Worm (Caenorhabditis elegans): ENCODE data around the gene set-30.
A peak's percentile ranks its signal among the peaks of the same experiment; 100 is the strongest.

set-30 gene

DNA sequence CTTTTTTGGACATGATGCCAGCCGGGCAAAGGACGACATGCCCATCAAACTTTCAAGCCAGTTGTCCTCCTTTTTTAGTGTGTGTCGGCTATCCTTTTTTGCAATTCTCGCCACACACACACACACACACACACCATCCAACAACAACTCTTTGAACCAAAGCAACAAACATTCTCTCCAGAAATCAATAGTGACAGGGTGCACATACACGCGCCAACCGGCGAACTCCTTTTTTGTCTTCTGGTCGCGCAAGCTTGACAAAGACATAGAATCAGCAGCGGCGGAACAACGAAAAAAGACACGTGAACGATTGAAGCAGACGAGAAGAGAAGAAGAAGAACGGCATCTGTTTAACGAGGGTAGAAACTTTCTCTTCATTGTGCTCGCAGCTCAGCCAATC is 18.0 kb upstream of the set-30 start:
- TF ChIP-seq scrt-1 (GFP tag; IDR thresholded peaks at IDR 0.05): no peak
- TF ChIP-seq tbx-11 (GFP tag; IDR thresholded peaks at IDR 0.05): no peak
- no peak for TF ChIP-seq pes-1 (GFP tag; IDR thresholded peaks at IDR 0.05)
- no peak for TF ChIP-seq hmg-4 (GFP tag; optimal IDR thresholded peaks at IDR 0.05)
- TF ChIP-seq flt-1 (GFP tag; IDR thresholded peaks at IDR 0.05): no peak
- no peak for TF ChIP-seq ama-1 (optimal IDR thresholded peaks at IDR 0.05)
- TF ChIP-seq sea-1 (GFP tag; conservative IDR thresholded peaks at IDR 0.05): no peak
- no peak for TF ChIP-seq tra-4 (tag; optimal IDR thresholded peaks at IDR 0.05)
- TF ChIP-seq F13C5.2 (tag; optimal IDR thresholded peaks at IDR 0.05): no peak
- TF ChIP-seq ets-7 (tag; optimal IDR thresholded peaks at IDR 0.05): no peak
- TF ChIP-seq aly-1 (tag; optimal IDR thresholded peaks at IDR 0.05): no peak
- TF ChIP-seq ceh-36 (tag; optimal IDR thresholded peaks at IDR 0.05): no peak
- no peak for TF ChIP-seq tbx-37 (GFP tag; conservative IDR thresholded peaks at IDR 0.05)
- TF ChIP-seq hnd-1 (tag; optimal IDR thresholded peaks at IDR 0.05): no peak
- TF ChIP-seq hmbx-1 (tag; optimal IDR thresholded peaks at IDR 0.05): no peak
- no peak for TF ChIP-seq ceh-13 (GFP tag; optimal IDR thresholded peaks at IDR 0.05)
- no peak for TF ChIP-seq B0310.2 (tag; optimal IDR thresholded peaks at IDR 0.05)

DNA sequence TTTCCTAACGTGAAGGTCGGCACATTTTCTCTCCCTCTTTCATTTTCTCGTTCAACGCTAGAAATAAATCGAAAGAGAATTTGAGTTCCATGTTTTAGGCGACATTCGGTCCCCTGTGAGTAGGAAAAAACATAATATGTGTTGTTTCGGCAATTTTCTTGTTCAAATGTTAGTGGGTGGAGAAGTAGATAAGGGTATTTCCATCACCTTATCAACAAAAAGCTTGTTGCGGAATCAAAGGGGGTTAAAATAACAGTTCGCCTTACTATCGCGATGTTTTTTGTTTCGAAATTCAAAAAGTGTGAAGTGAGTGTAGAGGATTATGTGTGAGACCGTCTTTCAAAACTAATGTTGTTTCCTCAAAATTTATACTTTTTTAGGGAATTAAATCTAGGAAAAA is 17.5 kb upstream of the set-30 start:
- no peak for TF ChIP-seq tra-4 (tag; optimal IDR thresholded peaks at IDR 0.05)
- TF ChIP-seq hmbx-1 (tag; optimal IDR thresholded peaks at IDR 0.05): no peak
- no peak for TF ChIP-seq tbx-11 (GFP tag; IDR thresholded peaks at IDR 0.05)
- TF ChIP-seq sea-1 (GFP tag; conservative IDR thresholded peaks at IDR 0.05): no peak
- TF ChIP-seq aly-1 (tag; optimal IDR thresholded peaks at IDR 0.05): no peak
- no peak for TF ChIP-seq ama-1 (optimal IDR thresholded peaks at IDR 0.05)
- no peak for TF ChIP-seq ceh-13 (GFP tag; optimal IDR thresholded peaks at IDR 0.05)
- TF ChIP-seq tbx-37 (GFP tag; conservative IDR thresholded peaks at IDR 0.05): no peak
- TF ChIP-seq ets-7 (tag; optimal IDR thresholded peaks at IDR 0.05): no peak
- TF ChIP-seq scrt-1 (GFP tag; IDR thresholded peaks at IDR 0.05): no peak
- TF ChIP-seq hmg-4 (GFP tag; optimal IDR thresholded peaks at IDR 0.05): no peak
- no peak for TF ChIP-seq flt-1 (GFP tag; IDR thresholded peaks at IDR 0.05)
- TF ChIP-seq B0310.2 (tag; optimal IDR thresholded peaks at IDR 0.05): no peak
- TF ChIP-seq ceh-36 (tag; optimal IDR thresholded peaks at IDR 0.05): no peak

DNA sequence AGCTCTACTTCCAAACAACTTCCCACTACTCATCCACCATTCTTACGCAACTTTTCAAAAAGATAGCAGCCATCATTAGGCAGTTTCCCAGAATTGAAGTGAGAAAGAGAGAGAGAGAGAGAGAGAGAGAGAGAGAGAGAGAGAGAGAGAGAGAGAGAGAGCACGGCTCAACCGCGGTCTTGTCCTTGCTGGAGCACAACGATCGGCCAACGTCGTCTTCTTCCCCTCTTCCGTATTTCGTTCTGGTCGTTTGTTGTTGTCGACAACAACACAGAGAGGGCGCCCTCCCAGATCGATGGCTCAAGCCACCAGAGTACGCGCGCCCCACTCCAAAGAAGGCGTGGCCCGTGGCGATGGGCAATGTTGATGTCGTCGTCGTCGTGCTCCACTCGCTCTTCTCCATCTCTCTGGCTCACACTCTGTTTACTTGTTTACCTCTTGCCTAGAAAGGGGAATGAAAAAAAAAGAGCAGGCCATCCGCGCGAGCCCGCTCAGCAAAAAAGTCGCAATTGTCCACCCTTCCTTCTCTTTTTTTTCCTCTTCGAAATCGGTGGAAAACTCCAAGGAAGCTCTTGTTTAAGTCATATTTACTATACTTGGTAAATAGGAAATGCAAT is 17.0 kb upstream of the set-30 start:
- no peak for TF ChIP-seq tra-4 (tag; optimal IDR thresholded peaks at IDR 0.05)
- TF ChIP-seq F13C5.2 (tag; optimal IDR thresholded peaks at IDR 0.05): no peak
- TF ChIP-seq flt-1 (GFP tag; IDR thresholded peaks at IDR 0.05): no peak
- no peak for TF ChIP-seq hnd-1 (tag; optimal IDR thresholded peaks at IDR 0.05)

DNA sequence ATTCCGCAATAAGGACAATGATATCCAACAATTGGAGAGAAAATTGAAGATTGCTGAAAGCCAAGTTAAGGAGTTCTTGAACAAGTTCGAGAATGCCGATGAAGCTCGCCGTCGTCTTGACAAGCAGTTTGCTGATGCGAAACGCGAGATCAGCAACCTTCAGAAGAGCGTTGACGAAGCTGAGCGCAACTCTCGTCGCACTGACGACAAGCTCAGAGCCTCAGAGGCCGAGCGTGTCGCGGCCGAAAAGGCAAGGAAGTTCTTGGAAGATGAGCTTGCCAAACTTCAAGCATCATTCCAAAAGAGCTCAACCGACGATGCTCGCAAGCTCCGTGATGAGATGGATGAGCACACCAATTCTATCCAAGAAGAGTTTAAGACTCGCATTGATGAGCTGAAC is 12.7 kb upstream of the set-30 start:
- TF ChIP-seq B0310.2 (tag; optimal IDR thresholded peaks at IDR 0.05) (no peak), aly-1 (tag; optimal IDR thresholded peaks at IDR 0.05) (no peak), tbx-11 (GFP tag; IDR thresholded peaks at IDR 0.05) (no peak), hmbx-1 (tag; optimal IDR thresholded peaks at IDR 0.05) (no peak), ama-1 (optimal IDR thresholded peaks at IDR 0.05) (no peak), sea-1 (GFP tag; conservative IDR thresholded peaks at IDR 0.05) (no peak), ets-7 (tag; optimal IDR thresholded peaks at IDR 0.05) (no peak), tra-4 (tag; optimal IDR thresholded peaks at IDR 0.05) (no peak), tbx-37 (GFP tag; conservative IDR thresholded peaks at IDR 0.05) (no peak), F13C5.2 (tag; optimal IDR thresholded peaks at IDR 0.05) (no peak), ceh-13 (GFP tag; optimal IDR thresholded peaks at IDR 0.05) (no peak), hnd-1 (tag; optimal IDR thresholded peaks at IDR 0.05) (no peak), pes-1 (GFP tag; IDR thresholded peaks at IDR 0.05) (no peak), scrt-1 (GFP tag; IDR thresholded peaks at IDR 0.05) (no peak)

DNA sequence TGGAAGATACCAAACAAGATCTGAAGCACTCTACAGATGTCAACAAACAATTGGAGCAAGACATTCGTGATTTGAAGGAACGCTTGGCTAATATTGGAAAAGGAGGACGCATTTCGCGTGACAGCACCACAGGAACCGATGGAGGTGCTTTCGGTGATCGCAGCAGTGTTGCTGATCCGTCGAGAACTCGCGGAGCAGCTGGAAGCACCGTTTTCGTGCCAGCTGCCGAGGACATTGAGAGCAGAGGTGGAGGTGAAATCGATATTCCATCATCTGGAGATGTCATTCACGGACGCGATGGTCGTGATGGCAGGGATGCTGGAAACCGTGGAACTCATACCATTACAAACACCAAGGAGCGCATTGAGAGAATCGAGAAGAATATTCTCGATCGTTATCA is 11.5 kb upstream of the set-30 start:
- no peak for TF ChIP-seq F13C5.2 (tag; optimal IDR thresholded peaks at IDR 0.05)
- no peak for TF ChIP-seq B0310.2 (tag; optimal IDR thresholded peaks at IDR 0.05)

DNA sequence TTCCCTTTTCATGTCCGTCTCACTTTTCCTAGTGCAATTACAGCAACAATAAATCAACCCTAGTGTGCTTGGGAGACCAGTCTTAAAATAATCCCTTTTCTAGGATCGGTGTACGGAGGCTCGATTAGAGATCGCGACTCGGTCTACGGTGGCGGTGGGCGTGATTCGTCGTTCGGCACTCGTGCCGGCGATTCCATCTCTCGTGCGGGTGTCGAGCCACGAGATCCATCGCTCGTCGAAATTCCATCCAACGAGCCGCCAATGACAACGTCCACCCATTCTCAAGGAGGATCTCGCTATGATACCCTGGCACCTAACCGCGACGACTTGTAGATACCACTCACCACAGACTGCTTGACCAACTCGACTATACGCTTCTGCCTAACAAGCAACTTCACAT is 6.5 kb upstream of the set-30 start:
- TF ChIP-seq flt-1 (GFP tag; IDR thresholded peaks at IDR 0.05): no peak
- no peak for TF ChIP-seq ceh-13 (GFP tag; optimal IDR thresholded peaks at IDR 0.05)
- TF ChIP-seq F13C5.2 (tag; optimal IDR thresholded peaks at IDR 0.05): no peak
- no peak for TF ChIP-seq pes-1 (GFP tag; IDR thresholded peaks at IDR 0.05)

DNA sequence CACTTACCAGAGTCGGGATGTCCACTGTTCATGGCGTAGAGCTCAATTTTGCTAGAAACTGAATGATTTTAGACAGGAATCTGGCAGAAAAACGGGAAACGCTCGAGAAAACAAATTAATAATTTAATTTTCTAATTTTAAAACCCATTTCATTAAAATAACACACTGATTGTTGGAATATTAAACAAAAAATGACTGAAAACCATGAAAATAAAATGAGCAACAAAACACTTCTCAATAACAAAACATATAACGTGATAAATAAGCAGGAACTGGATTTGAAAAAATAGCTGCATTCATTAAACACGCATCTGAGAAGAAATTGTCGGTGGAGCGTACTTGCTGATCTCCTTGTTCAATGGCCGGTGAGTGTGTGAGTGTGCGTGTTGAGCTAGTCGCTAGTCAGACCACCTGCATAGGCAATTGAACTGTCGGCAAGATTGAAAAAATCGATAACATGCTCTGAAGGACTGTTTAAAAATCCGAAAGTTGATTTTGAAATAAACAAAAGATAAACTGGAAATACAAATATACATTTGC is 1.5 kb upstream of the set-30 start, which contains the start of gene ZC8.6:
Gene ZC8.6, minus strand, starts transcription at position 51 of the 540 bp plus-strand sequence.
- TF ChIP-seq flt-1 (GFP tag; IDR thresholded peaks at IDR 0.05) (no peak), ceh-36 (tag; optimal IDR thresholded peaks at IDR 0.05) (no peak), hmbx-1 (tag; optimal IDR thresholded peaks at IDR 0.05) (no peak), aly-1 (tag; optimal IDR thresholded peaks at IDR 0.05) (no peak), hmg-4 (GFP tag; optimal IDR thresholded peaks at IDR 0.05) (peak; percentile 1), sea-1 (GFP tag; conservative IDR thresholded peaks at IDR 0.05) (no peak), B0310.2 (tag; optimal IDR thresholded peaks at IDR 0.05) (no peak)

DNA sequence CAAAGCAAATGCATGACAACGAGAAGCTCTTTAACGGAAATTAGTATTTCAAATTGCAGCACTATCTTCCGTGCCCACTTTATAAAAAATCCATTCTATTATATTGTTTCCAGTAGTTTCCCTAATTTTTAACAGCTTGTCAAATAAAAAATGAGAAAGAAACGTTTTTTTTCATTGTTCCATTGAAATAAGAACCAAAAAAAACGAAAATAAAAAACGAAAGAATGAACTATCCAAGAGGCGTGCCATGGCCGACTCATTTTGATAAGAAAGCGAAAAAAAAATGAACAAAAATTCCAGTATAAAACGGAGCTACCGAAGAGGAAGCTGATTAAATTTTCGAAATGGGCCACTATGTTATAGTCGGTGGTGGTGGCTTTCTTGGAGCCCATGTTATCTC is 5.9 kb downstream of the set-30 start, which contains the start of gene hsd-2:
Gene hsd-2, plus strand, starts transcription at position 301 of the 400 bp plus-strand sequence.
- TF ChIP-seq aly-1 (tag; optimal IDR thresholded peaks at IDR 0.05): no peak
- TF ChIP-seq sea-1 (GFP tag; conservative IDR thresholded peaks at IDR 0.05): no peak
- TF ChIP-seq ceh-36 (tag; optimal IDR thresholded peaks at IDR 0.05): no peak
- TF ChIP-seq tbx-37 (GFP tag; conservative IDR thresholded peaks at IDR 0.05): no peak
- TF ChIP-seq hmg-4 (GFP tag; optimal IDR thresholded peaks at IDR 0.05): no peak
- no peak for TF ChIP-seq ceh-13 (GFP tag; optimal IDR thresholded peaks at IDR 0.05)
- no peak for TF ChIP-seq tbx-11 (GFP tag; IDR thresholded peaks at IDR 0.05)

All from whole organism, early embryonic.